Fruit fly (Drosophila melanogaster): Measurements from ENCODE around the gene CG32603.

- TF ChIP-seq amos (GFP tag; IDR thresholded peaks at IDR 0.05; ENCODE audit: partially characterized antibody) (no peak), CG18011 (GFP tag; optimal IDR thresholded peaks at IDR 0.05) (no peak), Mad (GFP tag; optimal IDR thresholded peaks at IDR 0.05) (no peak), slbo (GFP tag; IDR thresholded peaks at IDR 0.05) (no peak), CG9609 (GFP tag; optimal IDR thresholded peaks at IDR 0.05) (no peak), bbx (GFP tag; IDR thresholded peaks at IDR 0.05; ENCODE audit: partially characterized antibody) (no peak), Hr39 (optimal IDR thresholded peaks at IDR 0.05) (no peak)
Measured at dm6 chrX:14191918-14192317, 7.6 kb downstream of the CG32603 start, which contains the start of gene CG13403.
